Worm (Caenorhabditis elegans) whole organism, L3 larva: Measurements from ENCODE around the gene F39B3.3.

Experiments used
- ceh-82 ChIP-seq: fragments of 150-350 bp; optimal IDR thresholded peaks from 2 replicates; lab custom pipeline; 2014; ENCODE audit warnings: missing biosample characterization, missing genetic modification characterization
- daf-12 ChIP-seq: fragments of 150-350 bp; optimal IDR thresholded peaks from 2 replicates; lab custom pipeline; 2014; ENCODE audit warnings: missing biosample characterization, missing genetic modification reagents, missing genetic modification characterization
- elt-1 ChIP-seq: fragments of 150-350 bp; optimal IDR thresholded peaks from 2 replicates; lab custom pipeline; 2014; ENCODE audit warnings: missing biosample characterization, missing genetic modification characterization
- elt-2 ChIP-seq: sonication (generic microtip); optimal IDR thresholded peaks from 2 replicates; lab custom pipeline; 2016; ENCODE audit warnings: missing genetic modification reagents, mild to moderate bottlenecking, missing genetic modification characterization, missing compliant biosample characterization
- eor-1 ChIP-seq, 2 experiments: fragments of 150-350 bp; optimal IDR thresholded peaks; 2 replicates each; lab custom pipeline; 2014 to 2018; ENCODE audit warnings: missing biosample characterization in 2 of 2, missing genetic modification characterization in 2 of 2
- fkh-10 ChIP-seq: sonication (generic microtip); optimal IDR thresholded peaks from 2 replicates; lab custom pipeline; 2017; ENCODE audit warnings: missing biosample characterization, missing genetic modification reagents, missing genetic modification characterization
- hmg-11 ChIP-seq: sonication (generic microtip); optimal IDR thresholded peaks from 2 replicates; lab custom pipeline; 2016; ENCODE audit warnings: missing genetic modification characterization, missing compliant biosample characterization
- lin-39 ChIP-seq: fragments of 150-350 bp; optimal IDR thresholded peaks from 2 replicates; lab custom pipeline; 2018; ENCODE audit warnings: missing biosample characterization, missing genetic modification reagents, missing genetic modification characterization
- nfya-1 ChIP-seq: sonication (generic microtip); optimal IDR thresholded peaks from 2 replicates; lab custom pipeline; 2017; ENCODE audit warnings: missing genetic modification characterization, mild to moderate bottlenecking, missing compliant biosample characterization, antibody characterized with exemption, moderate library complexity; ENCODE audit not compliant: insufficient read depth
- nhr-12 ChIP-seq: fragments of 150-350 bp; optimal IDR thresholded peaks from 2 replicates; lab custom pipeline; 2014; ENCODE audit warnings: missing biosample characterization, missing genetic modification characterization
- nhr-23 ChIP-seq: fragments of 150-350 bp; optimal IDR thresholded peaks from 2 replicates; lab custom pipeline; 2014; ENCODE audit warnings: missing biosample characterization, missing genetic modification reagents, missing genetic modification characterization
- nhr-237 ChIP-seq: fragments of 150-350 bp; optimal IDR thresholded peaks from 2 replicates; lab custom pipeline; 2014; ENCODE audit warnings: missing biosample characterization, missing genetic modification characterization
- nhr-25 ChIP-seq: sonication (generic microtip); optimal IDR thresholded peaks from 2 replicates; lab custom pipeline; 2017; ENCODE audit warnings: missing biosample characterization, missing genetic modification characterization
- nhr-28 ChIP-seq: fragments of 150-350 bp; optimal IDR thresholded peaks from 2 replicates; lab custom pipeline; 2014; ENCODE audit warnings: missing biosample characterization, missing genetic modification characterization
- nhr-43 ChIP-seq: sonication (generic microtip); optimal IDR thresholded peaks from 2 replicates; lab custom pipeline; 2016; ENCODE audit warnings: mild to moderate bottlenecking, missing genetic modification characterization, missing compliant biosample characterization; ENCODE audit not compliant: poor library complexity, severe bottlenecking
- nhr-67 ChIP-seq: fragments of 150-350 bp; optimal IDR thresholded peaks from 2 replicates; lab custom pipeline; 2014; ENCODE audit warnings: missing biosample characterization, missing genetic modification characterization
- pha-4 ChIP-seq: fragments of 150-350 bp; optimal IDR thresholded peaks from 2 replicates; lab custom pipeline; 2014; ENCODE audit warnings: missing biosample characterization, missing genetic modification reagents, missing genetic modification characterization
- pqm-1 ChIP-seq: fragments of 150-350 bp; optimal IDR thresholded peaks from 2 replicates; lab custom pipeline; 2017; ENCODE audit warnings: missing biosample characterization, missing genetic modification characterization, inconsistent platforms
- skn-1 ChIP-seq: fragments of 150-350 bp; optimal IDR thresholded peaks from 2 replicates; lab custom pipeline; 2014; ENCODE audit warnings: missing biosample characterization, missing genetic modification characterization
- snpc-4 ChIP-seq: fragments of 150-350 bp; optimal IDR thresholded peaks from 2 replicates; lab custom pipeline; 2014; ENCODE audit warnings: missing biosample characterization, missing genetic modification characterization
- tbx-2 ChIP-seq: sonication (generic microtip); optimal IDR thresholded peaks from 2 replicates; lab custom pipeline; 2016; ENCODE audit warnings: mild to moderate bottlenecking, missing genetic modification characterization, missing compliant biosample characterization
- ztf-11 ChIP-seq: fragments of 150-350 bp; optimal IDR thresholded peaks from 2 replicates; lab custom pipeline; 2014; ENCODE audit warnings: missing biosample characterization, missing genetic modification characterization

Gene F39B3.3

ce11 chrX:17544349-17544936, 34.5 kb downstream of the F39B3.3 start (continued):
- no peak for TF ChIP-seq nhr-28 (tag; lab: Kevin White, UChicago)

ce11 chrX:17539968-17540367, 38.9 kb downstream of the F39B3.3 start:
- TF ChIP-seq nhr-43 (tag; lab: Kevin White, UChicago) (peak; percentile 73), snpc-4 (tag; lab: Kevin White, UChicago) (no peak), ceh-82 (tag; lab: Kevin White, UChicago) (no peak), nhr-12 (no peak), tbx-2 (tag; lab: Kevin White, UChicago) (no peak), nhr-23 (tag; lab: Kevin White, UChicago) (peak; percentile 70), nhr-25 (peak; percentile 73), pha-4 (tag; lab: Kevin White, UChicago) (no peak), fkh-10 (GFP tag; lab: Kevin White, UChicago) (no peak), nhr-28 (tag; lab: Kevin White, UChicago) (no peak), hmg-11 (tag; lab: Kevin White, UChicago) (no peak)

ce11 chrX:17537568-17537967, 41.3 kb downstream of the F39B3.3 start:
- TF ChIP-seq eor-1 (tag; optimal IDR thresholded peaks at IDR 0.05; lab: Kevin White, UChicago): no peak
- peak; percentile 54 for TF ChIP-seq elt-2 (tag; lab: Kevin White, UChicago)
- peak; percentile 29 for TF ChIP-seq pha-4 (tag; lab: Kevin White, UChicago)
- no peak for TF ChIP-seq ztf-11 (tag; lab: Kevin White, UChicago)
- no peak for TF ChIP-seq skn-1 (tag; lab: Kevin White, UChicago)
- TF ChIP-seq, all 47 proteins: peak for 2

- TF ChIP-seq daf-12 (tag; lab: Kevin White, UChicago) (no peak), nhr-67 (tag; lab: Kevin White, UChicago) (no peak), lin-39 (tag; lab: Kevin White, UChicago) (peak; percentile 30), nhr-237 (tag; lab: Kevin White, UChicago) (no peak), elt-1 (tag; lab: Kevin White, UChicago) (peak; percentile 87)
Observed at ce11 chrX:17534877-17535276, 44.0 kb downstream of the F39B3.3 start.

ce11 chrX:17534014-17534465, 44.9 kb downstream of the F39B3.3 start, which contains the start of gene F31A3.3:
Gene F31A3.3 (minus strand): TSS chrX:17534064.
- no peak for TF ChIP-seq nhr-23 (tag; lab: Kevin White, UChicago)
- peak; percentile 28 for TF ChIP-seq pha-4 (tag; lab: Kevin White, UChicago)
- peak; percentile 7 for TF ChIP-seq nfya-1
- peak; percentile 66 for TF ChIP-seq elt-2 (tag; lab: Kevin White, UChicago)
- TF ChIP-seq pqm-1 (tag; lab: Kevin White, UChicago): peak; percentile 28
